Fruit fly (Drosophila melanogaster) whole organism, wandering third instar larva: ENCODE results near the gene CG1304.

Source experiments
- Abd-B ChIP-seq: fragments of >200 bp; optimal IDR thresholded peaks from 2 replicates; lab custom pipeline; 2017; ENCODE audit warnings: missing biosample characterization, missing genetic modification characterization
- CG32264 ChIP-seq: fragments of 200-800 bp; sonication (Bioruptor generic); optimal IDR thresholded peaks from 2 replicates; lab custom pipeline; 2016; ENCODE audit warnings: missing biosample characterization, missing genetic modification characterization
- CG9705 ChIP-seq: fragments of 200-800 bp; sonication (Bioruptor generic); optimal IDR thresholded peaks from 2 replicates; lab custom pipeline; 2018; ENCODE audit warnings: missing biosample characterization, mild to moderate bottlenecking, missing genetic modification characterization
- Dfd ChIP-seq: fragments of >200 bp; optimal IDR thresholded peaks from 2 replicates; lab custom pipeline; 2017; ENCODE audit warnings: missing biosample characterization, missing genetic modification characterization
- Dif ChIP-seq: fragments of 200-275, 200-300 bp; sonication (Bioruptor generic); optimal IDR thresholded peaks from 2 replicates; lab custom pipeline; 2018; ENCODE audit warnings: missing biosample characterization, missing genetic modification characterization; ENCODE audit not compliant: partially characterized antibody
- GATAd ChIP-seq: sonication (Bioruptor generic); optimal IDR thresholded peaks from 2 replicates; lab custom pipeline; 2016; ENCODE audit warnings: missing biosample characterization, missing genetic modification characterization
- HLH106 ChIP-seq: fragments of 200-800 bp; optimal IDR thresholded peaks from 3 replicates; lab custom pipeline; 2019; ENCODE audit warnings: missing biosample characterization, mild to moderate bottlenecking, missing genetic modification characterization, moderate library complexity
- Hnf4 ChIP-seq: fragments of 200-800 bp; sonication (Bioruptor generic); optimal IDR thresholded peaks from 2 replicates; lab custom pipeline; 2016; ENCODE audit warnings: missing biosample characterization, mild to moderate bottlenecking, missing genetic modification characterization
- Hr83 ChIP-seq: fragments of 200-300 bp; sonication (Bioruptor generic); optimal IDR thresholded peaks from 2 replicates; lab custom pipeline; 2016; ENCODE audit warnings: missing biosample characterization, mild to moderate bottlenecking, missing genetic modification characterization, moderate library complexity; ENCODE audit not compliant: poor library complexity, severe bottlenecking
- Mio ChIP-seq: sonication (Bioruptor generic); optimal IDR thresholded peaks from 2 replicates; lab custom pipeline; 2016; ENCODE audit warnings: missing biosample characterization, missing genetic modification characterization
- Myc ChIP-seq: fragments of >200 bp; optimal IDR thresholded peaks from 2 replicates; lab custom pipeline; 2017
- N ChIP-seq: fragments of >200 bp; optimal IDR thresholded peaks from 2 replicates; lab custom pipeline; 2018; ENCODE audit warnings: missing biosample characterization, missing external identifiers, missing genetic modification characterization
- OdsH ChIP-seq: fragments of 200-800 bp; sonication (Bioruptor generic); optimal IDR thresholded peaks from 2 replicates; lab custom pipeline; 2016; ENCODE audit warnings: missing biosample characterization, mild to moderate bottlenecking, missing genetic modification characterization
- Vsx2 ChIP-seq: fragments of 200-300, 225-300 bp; sonication (Bioruptor generic); optimal IDR thresholded peaks from 2 replicates; lab custom pipeline; 2018; ENCODE audit warnings: missing biosample characterization, missing genetic modification characterization; ENCODE audit not compliant: partially characterized antibody
- br ChIP-seq: fragments of 200-800 bp; sonication (Bioruptor generic); optimal IDR thresholded peaks from 2 replicates; lab custom pipeline; 2016; ENCODE audit warnings: missing biosample characterization, missing genetic modification characterization
- brk ChIP-seq: fragments of 200-800 bp; sonication (Bioruptor generic); optimal IDR thresholded peaks from 2 replicates; lab custom pipeline; 2016; ENCODE audit warnings: missing biosample characterization, mild to moderate bottlenecking, missing genetic modification characterization
- dl ChIP-seq, 2 experiments: fragments of 175-275, 200-275 bp in 1 of 2; fragments of 200-275 bp in 1 of 2; sonication (Bioruptor generic); optimal IDR thresholded peaks; lab custom pipeline; 2018; ENCODE audit warnings: mild to moderate bottlenecking in 2 of 2, missing biosample characterization in 2 of 2, missing genetic modification characterization in 2 of 2, moderate library complexity in 2 of 2; ENCODE audit not compliant: partially characterized antibody in 2 of 2, insufficient read depth in 1 of 2
- dmrt93B ChIP-seq: fragments of 200-800 bp; sonication (Bioruptor generic); optimal IDR thresholded peaks from 2 replicates; lab custom pipeline; 2018; ENCODE audit warnings: missing biosample characterization, mild to moderate bottlenecking, missing genetic modification characterization
- dsf ChIP-seq: sonication (Bioruptor generic); optimal IDR thresholded peaks from 2 replicates; lab custom pipeline; 2016; ENCODE audit warnings: missing biosample characterization, missing genetic modification characterization, borderline replicate concordance
- ey ChIP-seq: fragments of 200-800 bp; sonication (Bioruptor generic); optimal IDR thresholded peaks from 2 replicates; lab custom pipeline; 2016; ENCODE audit warnings: missing biosample characterization, missing genetic modification characterization
- foxo ChIP-seq, 2 experiments: fragments of 200-800 bp; sonication (Bioruptor generic); optimal IDR thresholded peaks; 2 replicates in 1 of 2; 3 replicates in 1 of 2; lab custom pipeline; 2016 to 2017; ENCODE audit warnings: missing biosample characterization in 2 of 2, missing genetic modification characterization in 2 of 2
- fru ChIP-seq: fragments of 200-800 bp; sonication (Bioruptor generic); optimal IDR thresholded peaks from 3 replicates; lab custom pipeline; 2016; ENCODE audit warnings: missing biosample characterization, mild to moderate bottlenecking, missing genetic modification characterization
- jim ChIP-seq: fragments of 175-275, 200-325 bp; sonication (Bioruptor generic); optimal IDR thresholded peaks from 2 replicates; lab custom pipeline; 2016; ENCODE audit warnings: missing biosample characterization, mild to moderate bottlenecking, missing genetic modification characterization
- lola ChIP-seq: fragments of >200 bp; optimal IDR thresholded peaks from 2 replicates; lab custom pipeline; 2017; ENCODE audit warnings: missing biosample characterization, missing genetic modification characterization
- pan ChIP-seq: fragments of >200 bp; optimal IDR thresholded peaks from 2 replicates; lab custom pipeline; 2017
- psq ChIP-seq: fragments of 200-800 bp; sonication (Bioruptor generic); optimal IDR thresholded peaks from 3 replicates; lab custom pipeline; 2017; ENCODE audit warnings: missing biosample characterization, mild to moderate bottlenecking, missing genetic modification characterization, moderate library complexity
- rgr ChIP-seq: fragments of 200-800 bp; sonication (Bioruptor generic); optimal IDR thresholded peaks from 3 replicates; lab custom pipeline; 2016; ENCODE audit warnings: missing biosample characterization, mild to moderate bottlenecking, missing genetic modification characterization
- tai ChIP-seq: sonication (Bioruptor generic); optimal IDR thresholded peaks from 2 replicates; lab custom pipeline; 2016; ENCODE audit warnings: missing biosample characterization, missing genetic modification characterization
- usp ChIP-seq: fragments of >200 bp; optimal IDR thresholded peaks from 2 replicates; lab custom pipeline; 2017; ENCODE audit warnings: missing biosample characterization, missing genetic modification characterization
- woc ChIP-seq: sonication (Bioruptor generic); optimal IDR thresholded peaks from 2 replicates; lab custom pipeline; 2016; ENCODE audit warnings: missing biosample characterization, mild to moderate bottlenecking, missing genetic modification characterization

The CG1304 gene

dm6 chrX:20965369-20966040 is at the start of gene CG1304:
Gene CG1304 (minus strand): TSS chrX:20965419.
- TF ChIP-seq Dif (GFP tag; lab: Kevin White, UChicago) (no peak), brk (GFP tag; lab: Kevin White, UChicago) (no peak), woc (GFP tag; lab: Kevin White, UChicago) (no peak), Mio (GFP tag; lab: Kevin White, UChicago) (no peak), psq (no peak), dl (GFP tag; optimal IDR thresholded peaks at IDR 0.05; lab: Kevin White, UChicago; ENCODE audit: insufficient read depth in 1 of 2, partially characterized antibody in 2 of 2) (no peak), lola (no peak), CG9705 (GFP tag; lab: Kevin White, UChicago) (no peak), N (GFP tag; lab: Kevin White, UChicago) (no peak), OdsH (no peak), foxo (GFP tag; optimal IDR thresholded peaks at IDR 0.05; lab: Kevin White, UChicago) (no peak), rgr (GFP tag; lab: Kevin White, UChicago) (no peak), tai (no peak), GATAd (GFP tag; lab: Kevin White, UChicago) (no peak), pan (no peak), br (GFP tag; lab: Kevin White, UChicago) (no peak), Abd-B (no peak), Dfd (GFP tag; lab: Kevin White, UChicago) (no peak)

DNA sequence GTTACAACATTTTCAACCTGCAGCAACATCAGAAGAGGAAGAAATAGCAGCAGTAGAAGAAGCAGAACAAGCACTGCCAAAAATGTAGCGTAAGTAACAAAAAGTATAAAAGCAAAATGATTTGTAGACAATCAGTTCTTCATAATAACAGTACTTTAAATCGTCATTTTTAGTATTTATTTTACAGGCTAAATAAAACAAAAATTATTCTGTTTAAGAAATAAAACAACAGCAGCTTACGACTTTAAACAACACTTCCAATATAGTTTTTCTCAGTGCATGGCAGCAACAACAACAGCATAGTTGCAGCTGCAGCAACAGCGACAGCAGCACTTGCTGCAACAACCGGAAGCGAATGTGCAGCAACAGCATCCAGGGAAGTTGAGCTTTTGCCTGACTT is 45.3 kb upstream of the CG1304 start:
- TF ChIP-seq Hnf4 (GFP tag; lab: Kevin White, UChicago) (no peak), rgr (GFP tag; lab: Kevin White, UChicago) (no peak)
- TF ChIP-seq, all 38 proteins: peak for 0

dm6 chrX:20984386-20984785 is 19.2 kb upstream of the CG1304 start, which contains the start of gene CG11666:
Gene CG11666 (plus strand): TSS chrX:20984686.
- TF ChIP-seq N (GFP tag; lab: Kevin White, UChicago) (no peak), ey (GFP tag; lab: Kevin White, UChicago) (no peak), jim (GFP tag; lab: Kevin White, UChicago) (no peak), OdsH (no peak), woc (GFP tag; lab: Kevin White, UChicago) (no peak), dl (GFP tag; optimal IDR thresholded peaks at IDR 0.05; lab: Kevin White, UChicago; ENCODE audit: insufficient read depth in 1 of 2, partially characterized antibody in 2 of 2) (no peak), dmrt93B (GFP tag; lab: Kevin White, UChicago) (no peak), Mio (GFP tag; lab: Kevin White, UChicago) (no peak), fru (no peak), HLH106 (tag; lab: Kevin White, UChicago) (no peak), tai (no peak), Hr83 (no peak), br (GFP tag; lab: Kevin White, UChicago) (no peak), brk (GFP tag; lab: Kevin White, UChicago) (no peak), rgr (GFP tag; lab: Kevin White, UChicago) (no peak), CG32264 (GFP tag; lab: Kevin White, UChicago) (no peak), Dif (GFP tag; lab: Kevin White, UChicago) (no peak), dsf (no peak), Vsx2 (GFP tag; lab: Kevin White, UChicago) (no peak), Abd-B (no peak)

dm6 chrX:20977986-20978385 is 12.8 kb upstream of the CG1304 start, which contains the start of gene CG44426:
Gene CG44426 (plus strand): TSS chrX:20978286.
- TF ChIP-seq Myc (lab: Kevin White, UChicago) (no peak), usp (GFP tag; lab: Kevin White, UChicago) (no peak), CG32264 (GFP tag; lab: Kevin White, UChicago) (no peak), dmrt93B (GFP tag; lab: Kevin White, UChicago) (no peak), Hr83 (no peak)
- TF ChIP-seq, all 38 proteins: peak for 0

DNA sequence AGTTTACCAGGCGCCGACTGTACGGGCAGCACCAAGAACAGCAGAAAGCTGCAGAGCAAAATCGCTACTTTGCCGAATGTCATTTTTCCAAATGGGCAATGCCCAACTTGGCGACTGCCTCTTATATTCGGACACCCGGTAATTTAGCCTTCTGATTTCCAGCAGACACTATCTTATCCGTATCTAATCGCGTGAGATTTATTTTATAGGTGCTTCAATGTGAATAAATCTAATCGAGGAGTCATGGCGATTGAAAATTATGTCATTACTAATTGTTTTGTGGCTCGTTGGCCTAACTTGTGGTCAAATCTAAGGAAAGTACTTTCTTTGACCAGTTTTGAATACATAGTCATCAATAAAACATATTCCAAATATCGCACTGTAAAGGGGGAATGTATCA is 1.8 kb downstream of the CG1304 start, which contains the start of gene Ser6:
Gene Ser6 (minus strand): TSS at position 101 of the 400 bp plus-strand sequence.
- TF ChIP-seq HLH106 (tag; lab: Kevin White, UChicago): no peak
- TF ChIP-seq Vsx2 (GFP tag; lab: Kevin White, UChicago): no peak
- TF ChIP-seq CG9705 (GFP tag; lab: Kevin White, UChicago): no peak
